Worm (Caenorhabditis elegans) whole organism, young adult: ENCODE data around the gene acdh-10.

Experiments used
- efl-1 ChIP-seq: fragments of 150-350 bp; optimal IDR thresholded peaks from 2 replicates; lab custom pipeline; 2014; ENCODE audit warnings: missing biosample characterization, missing genetic modification reagents, missing genetic modification characterization
- snpc-4 ChIP-seq, 5 experiments: fragments of 150-350 bp in 1 of 5; sonication (generic microtip) in 4 of 5; optimal IDR thresholded peaks; 2 replicates each; lab custom pipeline; 2014 to 2018; ENCODE audit warnings: missing genetic modification characterization in 5 of 5, missing biosample characterization in 3 of 5, antibody characterized with exemption in 2 of 5, mild to moderate bottlenecking in 2 of 5, missing compliant biosample characterization in 2 of 5, missing genotype in 2 of 5, moderate library complexity in 2 of 5, missing genetic modification reagents in 1 of 5

ce11 chrX:17178239-17178638 is 36.5 kb downstream of the acdh-10 start, which contains the start of gene B0302.2:
- no peak for TF ChIP-seq snpc-4 (GFP tag; optimal IDR thresholded peaks at IDR 0.05; lab: Kevin White, UChicago)
- no peak for TF ChIP-seq snpc-4 (tag; optimal IDR thresholded peaks at IDR 0.05; lab: Kevin White, UChicago)
- no peak for TF ChIP-seq efl-1 (GFP tag; lab: Kevin White, UChicago)
